Fruit fly (Drosophila melanogaster) whole organism: ENCODE results near the gene GatB.

Experiments used
- CG8478 ChIP-seq: fragments of >200 bp; optimal IDR thresholded peaks from 2 replicates; lab custom pipeline; 2018; ENCODE audit warnings: inconsistent platforms
- Dll ChIP-seq: fragments of >200 bp; optimal IDR thresholded peaks from 2 replicates; lab custom pipeline; 2017
- EcR ChIP-seq, 2 experiments: fragments of >200 bp; optimal IDR thresholded peaks; 2 replicates each; lab custom pipeline; 2017; ENCODE audit warnings: missing biosample characterization in 2 of 2, missing genetic modification characterization in 2 of 2, missing genetic modification reagents in 2 of 2
- pan ChIP-seq: fragments of >200 bp; optimal IDR thresholded peaks from 2 replicates; lab custom pipeline; 2017
- psq ChIP-seq: fragments of >200 bp; optimal IDR thresholded peaks from 2 replicates; lab custom pipeline; 2017
- usp ChIP-seq: fragments of >200 bp; optimal IDR thresholded peaks from 2 replicates; lab custom pipeline; 2017; ENCODE audit warnings: missing biosample characterization, missing genetic modification characterization, mixed read lengths

GatB gene

DNA sequence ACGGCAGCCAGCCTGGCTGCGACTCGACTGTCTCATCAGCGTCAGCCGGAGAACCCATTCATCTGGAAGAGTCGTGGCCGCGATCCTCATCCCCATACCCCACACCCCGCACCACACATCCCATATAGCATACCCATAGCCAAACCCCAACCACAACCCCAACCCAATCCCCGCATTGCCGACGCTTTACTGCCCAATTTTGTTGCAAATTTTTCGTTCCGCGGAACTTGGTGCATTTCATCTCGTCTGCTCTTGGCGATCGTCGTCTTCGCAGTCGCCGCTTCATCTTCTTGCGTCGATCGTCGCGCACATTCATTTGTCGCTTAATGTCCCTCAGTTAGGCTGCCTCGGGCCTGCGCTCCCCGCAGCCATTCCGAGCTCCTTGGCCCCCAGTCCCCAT, 13.3 kb upstream of the GatB start:
- no peak for TF ChIP-seq usp (GFP tag; lab: Kevin White, UChicago)
- peak; percentile 55 for TF ChIP-seq Dll (lab: Kevin White, UChicago)

DNA sequence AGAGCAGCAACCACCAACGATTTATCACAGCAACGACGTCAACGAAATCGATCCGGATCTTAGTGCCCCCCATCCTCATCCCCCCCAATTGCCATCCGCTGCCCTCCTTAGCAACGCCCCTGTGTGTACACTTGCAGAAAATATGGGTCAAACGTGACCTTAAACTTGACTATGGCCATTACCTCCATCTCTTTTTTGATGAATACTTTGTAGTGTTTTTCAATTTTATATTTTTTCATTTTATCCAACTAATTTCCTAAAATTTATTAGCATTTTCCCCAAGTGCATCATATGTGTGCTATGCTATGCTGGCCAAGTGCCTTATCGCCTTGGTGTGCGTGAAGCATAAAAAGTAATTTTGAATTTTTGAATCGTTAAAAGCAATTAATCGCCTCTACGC, 12.9 kb upstream of the GatB start:
- TF ChIP-seq CG8478 (lab: Kevin White, UChicago), result no peak
- no peak for TF ChIP-seq pan (lab: Kevin White, UChicago)
- no peak for TF ChIP-seq Dll (lab: Kevin White, UChicago)
- TF ChIP-seq EcR (GFP tag; optimal IDR thresholded peaks at IDR 0.05; lab: Kevin White, UChicago), result no peak
- TF ChIP-seq psq (lab: Kevin White, UChicago), result no peak
- no peak for TF ChIP-seq usp (GFP tag; lab: Kevin White, UChicago)

DNA sequence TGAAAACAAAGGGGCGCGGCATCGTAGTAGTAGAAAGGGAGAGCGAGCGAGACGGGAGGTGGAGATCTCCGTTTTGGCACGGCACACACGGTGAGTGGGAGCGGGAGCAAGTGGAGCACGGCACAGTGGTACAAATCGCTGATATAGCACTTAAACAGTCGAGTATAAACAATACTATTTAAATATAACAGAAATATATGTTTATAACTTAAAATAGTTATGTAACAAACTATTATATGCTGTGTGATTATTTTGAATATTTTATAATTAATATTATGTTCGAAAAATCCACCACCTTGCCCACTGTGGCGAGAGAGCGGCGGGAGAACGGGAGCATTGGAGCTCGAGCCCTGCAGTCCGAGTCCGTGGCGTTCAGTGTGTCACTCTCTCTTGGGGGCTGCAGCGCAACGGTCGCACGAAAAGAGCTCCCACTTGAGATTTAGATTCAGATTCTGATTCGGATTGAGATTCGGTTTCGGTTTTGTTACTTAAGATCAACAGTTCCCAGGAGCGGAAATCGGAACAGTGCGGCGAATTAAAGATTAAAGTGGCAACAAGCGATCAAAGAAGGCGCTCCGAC, 11.0 kb upstream of the GatB start, which contains the start of gene Kal1:
TSS of gene Kal1 (plus strand) at position 383 of the 580 bp plus-strand sequence.
- no peak for TF ChIP-seq CG8478 (lab: Kevin White, UChicago)
- no peak for TF ChIP-seq usp (GFP tag; lab: Kevin White, UChicago)
- TF ChIP-seq Dll (lab: Kevin White, UChicago), result peak; percentile 73
- no peak for TF ChIP-seq psq (lab: Kevin White, UChicago)

DNA sequence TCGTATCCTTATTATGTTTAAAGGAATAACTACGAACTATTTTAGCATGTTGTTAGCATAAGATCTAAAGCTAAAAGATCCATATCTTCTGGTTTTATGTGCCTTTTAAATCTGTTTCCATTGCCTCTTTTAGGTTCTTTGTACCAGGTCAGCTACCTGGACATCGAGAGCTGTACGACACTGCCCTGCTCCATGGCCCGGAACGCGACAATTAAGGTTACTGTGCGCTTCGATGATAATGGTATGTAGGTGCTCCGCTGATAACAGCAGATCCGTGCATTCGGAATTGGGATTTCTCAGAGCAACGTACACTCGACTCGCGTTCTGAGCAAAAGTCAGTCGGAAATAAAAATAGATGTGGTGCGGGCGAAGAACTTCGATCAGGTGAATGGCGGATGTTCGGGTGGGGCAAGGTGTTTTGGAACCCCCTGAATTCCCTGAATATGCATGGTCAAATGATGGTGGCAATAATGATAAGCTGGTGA, 9.6 kb upstream of the GatB start:
- TF ChIP-seq Dll (lab: Kevin White, UChicago), result no peak
- no peak for TF ChIP-seq usp (GFP tag; lab: Kevin White, UChicago)
- TF ChIP-seq EcR (GFP tag; optimal IDR thresholded peaks at IDR 0.05; lab: Kevin White, UChicago), result no peak
- TF ChIP-seq CG8478 (lab: Kevin White, UChicago), result no peak
- no peak for TF ChIP-seq psq (lab: Kevin White, UChicago)
- no peak for TF ChIP-seq pan (lab: Kevin White, UChicago)

DNA sequence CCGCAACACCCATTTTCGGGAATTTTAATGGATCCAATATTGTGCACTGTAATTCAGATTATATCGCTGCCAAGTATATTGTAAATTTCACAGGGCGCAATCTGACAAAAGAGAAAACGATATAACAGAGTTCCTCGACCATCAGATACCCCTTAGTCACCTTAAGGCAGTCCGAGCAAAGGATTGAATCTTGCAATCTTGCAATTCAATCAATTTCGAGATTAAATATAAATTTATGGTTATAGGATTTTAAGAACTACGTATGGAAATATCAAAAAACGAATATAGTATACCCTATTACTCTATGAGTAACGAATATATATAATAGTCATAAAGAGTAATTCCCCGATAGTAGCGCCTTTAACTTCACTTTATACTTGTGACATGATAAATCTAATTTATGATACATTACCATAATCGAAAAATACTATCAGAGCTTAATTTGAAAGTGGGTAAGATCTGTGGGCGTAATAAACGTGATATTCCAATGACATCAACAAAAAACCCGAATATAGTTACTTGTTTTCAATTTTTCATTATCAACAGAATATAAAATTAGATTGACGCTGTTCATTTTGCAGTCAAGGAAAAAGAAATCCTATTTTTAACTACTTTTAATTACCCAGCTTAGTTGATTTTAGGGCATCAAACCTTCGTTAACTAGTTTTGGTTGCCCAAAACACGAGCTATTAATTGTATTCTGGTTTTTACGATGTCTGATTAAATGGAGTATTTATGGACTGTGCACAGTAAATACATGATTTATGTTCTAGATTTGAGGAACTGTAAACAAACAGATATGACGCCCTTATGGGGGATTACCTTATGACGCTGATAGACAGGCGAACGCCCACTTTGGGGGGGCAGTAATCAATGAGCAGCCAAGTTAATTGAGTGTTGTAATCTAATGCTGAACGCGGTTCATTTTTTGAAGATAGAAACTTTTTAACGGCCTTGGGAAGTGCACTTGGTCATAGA, 8.7 kb upstream of the GatB start:
- TF ChIP-seq EcR (GFP tag; optimal IDR thresholded peaks at IDR 0.05; lab: Kevin White, UChicago) (no peak), CG8478 (lab: Kevin White, UChicago) (no peak), usp (GFP tag; lab: Kevin White, UChicago) (no peak), pan (lab: Kevin White, UChicago) (no peak), Dll (lab: Kevin White, UChicago) (no peak), psq (lab: Kevin White, UChicago) (no peak)

DNA sequence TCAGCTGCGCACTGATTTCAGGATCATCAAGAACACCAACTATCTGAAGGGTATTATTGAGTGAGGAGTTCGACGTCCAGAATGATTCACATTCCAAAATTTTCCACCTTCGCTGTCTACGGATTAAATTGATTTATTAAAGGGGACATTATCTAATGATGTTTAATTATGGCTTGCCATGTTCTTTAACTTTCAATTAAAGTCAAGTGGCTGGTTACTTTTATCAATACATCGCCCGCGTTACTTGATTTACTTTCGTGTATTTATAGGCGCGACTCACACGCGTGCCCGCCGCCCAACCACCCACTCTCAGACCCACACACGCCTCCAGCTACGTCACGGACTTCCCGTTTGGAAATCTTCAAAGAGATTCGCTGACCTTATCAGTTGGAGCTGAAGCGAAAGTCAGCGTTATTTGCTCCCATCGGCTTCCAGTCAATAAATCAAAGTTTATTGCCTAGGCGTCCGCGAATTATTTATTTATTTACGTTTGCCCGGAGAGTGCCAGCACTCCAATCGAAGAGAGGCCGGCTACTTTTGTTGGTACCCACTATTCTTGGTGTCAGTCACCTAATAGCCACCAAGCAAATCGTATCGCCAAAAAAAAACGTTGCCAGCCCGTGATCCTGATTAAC, 7.4 kb upstream of the GatB start, which contains the start of gene Npc2f:
TSS of gene Npc2f (plus strand) at position 585 of the 635 bp plus-strand sequence.
- TF ChIP-seq pan (lab: Kevin White, UChicago), result no peak
- TF ChIP-seq Dll (lab: Kevin White, UChicago), result no peak
- TF ChIP-seq EcR (GFP tag; optimal IDR thresholded peaks at IDR 0.05; lab: Kevin White, UChicago), result no peak
- TF ChIP-seq usp (GFP tag; lab: Kevin White, UChicago), result no peak
- TF ChIP-seq CG8478 (lab: Kevin White, UChicago), result no peak
- no peak for TF ChIP-seq psq (lab: Kevin White, UChicago)

DNA sequence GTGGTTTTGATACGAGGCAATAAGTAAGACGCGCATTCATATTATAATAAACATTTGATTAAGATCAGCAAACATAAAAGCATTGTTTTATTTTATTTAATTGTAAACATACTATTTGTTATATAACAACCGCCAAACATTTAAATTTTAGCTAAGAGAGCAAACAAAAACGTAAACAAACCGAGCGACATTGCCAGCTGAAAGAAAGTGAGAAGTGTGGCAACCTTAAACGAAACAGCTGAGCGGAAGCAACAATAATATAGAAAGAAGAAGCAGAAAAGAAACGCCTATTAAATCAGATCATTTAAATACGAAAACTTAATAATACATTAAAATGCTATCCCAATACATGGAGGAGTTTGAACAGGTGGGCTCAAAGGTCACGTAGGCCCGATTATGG, 4.5 kb upstream of the GatB start, which contains the start of gene Sec10:
TSS of gene Sec10 (plus strand) at position 252 of the 400 bp plus-strand sequence.
- TF ChIP-seq CG8478 (lab: Kevin White, UChicago) (no peak), usp (GFP tag; lab: Kevin White, UChicago) (no peak), Dll (lab: Kevin White, UChicago) (no peak), psq (lab: Kevin White, UChicago) (no peak), pan (lab: Kevin White, UChicago) (no peak), EcR (GFP tag; optimal IDR thresholded peaks at IDR 0.05; lab: Kevin White, UChicago) (no peak)

DNA sequence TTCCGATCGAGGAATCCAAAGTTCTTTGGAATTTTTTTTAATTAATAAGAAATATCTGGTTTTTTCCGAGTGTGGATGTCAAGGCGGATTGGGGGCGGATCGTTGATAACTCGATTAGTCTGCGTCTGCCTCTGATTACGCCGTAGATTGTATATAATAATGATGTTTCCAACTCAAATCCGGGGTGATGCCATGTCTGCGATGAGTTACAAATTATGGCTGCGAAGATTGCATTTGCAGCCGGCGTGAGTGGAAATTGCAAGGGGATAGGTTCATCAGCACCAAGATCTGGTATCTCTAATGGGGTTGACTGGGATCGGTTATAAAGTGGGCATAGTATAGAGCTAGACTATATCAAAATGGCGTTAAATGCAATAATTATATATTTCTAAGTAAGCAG, 7.7 kb downstream of the GatB start:
- TF ChIP-seq Dll (lab: Kevin White, UChicago) (no peak), usp (GFP tag; lab: Kevin White, UChicago) (no peak), CG8478 (lab: Kevin White, UChicago) (no peak), psq (lab: Kevin White, UChicago) (no peak), EcR (GFP tag; optimal IDR thresholded peaks at IDR 0.05; lab: Kevin White, UChicago) (no peak), pan (lab: Kevin White, UChicago) (no peak)

DNA sequence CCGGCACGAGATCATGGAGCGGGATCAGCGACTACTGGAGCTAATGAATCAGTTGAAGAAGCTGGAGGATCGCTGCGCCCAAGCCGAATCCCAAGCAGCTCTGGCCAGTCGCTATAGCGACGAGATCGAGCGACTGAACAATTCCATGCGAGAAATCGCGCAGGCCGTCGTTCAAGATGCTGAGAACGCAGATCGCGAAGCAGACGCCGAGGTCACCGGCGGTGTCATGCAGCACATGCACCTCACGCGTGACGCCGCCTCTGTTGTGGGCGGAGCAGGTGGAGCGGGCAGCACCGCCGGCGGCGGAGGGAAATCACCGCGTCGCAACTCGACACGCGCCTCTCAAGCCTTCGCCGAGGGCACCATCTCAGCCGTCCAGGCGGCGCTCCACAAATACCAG, 8.4 kb downstream of the GatB start:
- TF ChIP-seq usp (GFP tag; lab: Kevin White, UChicago), result no peak
- no peak for TF ChIP-seq pan (lab: Kevin White, UChicago)
- TF ChIP-seq CG8478 (lab: Kevin White, UChicago), result no peak
- TF ChIP-seq EcR (GFP tag; optimal IDR thresholded peaks at IDR 0.05; lab: Kevin White, UChicago), result no peak
- no peak for TF ChIP-seq psq (lab: Kevin White, UChicago)
- no peak for TF ChIP-seq Dll (lab: Kevin White, UChicago)

DNA sequence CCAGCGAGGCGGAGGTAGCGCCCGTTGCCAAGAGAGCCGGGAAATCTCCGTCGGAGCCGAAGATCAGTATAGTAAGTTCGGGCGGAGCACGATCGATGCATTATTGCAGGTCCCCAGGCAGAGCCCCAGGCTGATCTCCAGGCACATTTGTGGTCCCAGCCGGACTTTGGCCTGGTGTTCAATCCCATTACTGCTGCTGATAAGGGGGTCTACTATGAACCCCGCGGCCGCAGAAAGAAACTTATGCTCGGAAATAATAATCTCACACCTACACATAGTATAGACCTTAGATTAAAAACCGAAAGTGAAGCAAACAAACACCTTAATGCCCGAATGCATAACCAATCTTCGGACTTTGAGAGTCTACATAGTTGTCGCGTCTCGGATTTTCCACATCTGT, 13.1 kb downstream of the GatB start:
- TF ChIP-seq Dll (lab: Kevin White, UChicago) (no peak), usp (GFP tag; lab: Kevin White, UChicago) (no peak), pan (lab: Kevin White, UChicago) (no peak), psq (lab: Kevin White, UChicago) (no peak), EcR (GFP tag; optimal IDR thresholded peaks at IDR 0.05; lab: Kevin White, UChicago) (no peak), CG8478 (lab: Kevin White, UChicago) (no peak)
